Fruit fly (Drosophila melanogaster): ENCODE data around the gene CG14434.
A peak's percentile ranks its signal among the peaks of the same experiment; 100 is the strongest.

CG14434 gene

DNA sequence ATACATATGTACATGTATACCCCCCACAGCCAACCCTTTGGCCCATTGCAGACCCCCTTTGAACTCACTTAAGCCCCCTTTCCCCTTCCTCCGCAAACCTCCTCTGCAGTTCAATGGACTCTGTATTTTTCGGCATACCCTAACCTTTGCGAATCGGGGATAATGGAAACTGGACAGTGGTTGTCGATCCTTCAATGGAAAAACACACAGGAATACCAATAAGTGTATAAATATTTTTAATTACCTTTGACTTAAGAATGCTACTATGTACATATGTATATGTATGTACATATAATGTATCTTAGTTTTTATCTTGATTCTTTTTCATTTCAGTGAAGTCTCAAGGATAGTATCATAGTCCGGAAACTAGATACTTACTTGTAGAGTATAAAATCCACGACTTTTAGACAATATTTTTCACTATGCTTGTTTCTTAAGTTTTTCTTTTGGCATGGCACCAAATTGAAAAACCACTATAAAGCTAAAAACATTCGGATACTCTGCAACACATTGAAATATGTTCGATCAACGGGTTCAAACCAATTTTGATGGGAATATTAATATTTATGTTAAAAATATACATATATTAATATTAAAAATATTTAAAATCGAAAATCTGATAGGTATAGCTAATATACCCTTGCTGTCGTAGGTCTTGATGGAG, 10.5 kb downstream of the CG14434 start (continued):
- TF ChIP-seq CG6175 (GFP tag; IDR thresholded peaks at IDR 0.05) (0 out of 3 replicates have a peak, but pooled peaks have one; percentile 33), CG18619 (GFP tag; optimal IDR thresholded peaks at IDR 0.05) (peak; percentile 67), kni (GFP tag; optimal IDR thresholded peaks at IDR 0.05) (no peak), prd (optimal IDR thresholded peaks at IDR 0.05) (no peak), prd (GFP tag; IDR thresholded peaks at IDR 0.05) (peak; percentile 73), CG13424 (tag; optimal IDR thresholded peaks at IDR 0.05) (peak; percentile 75), CG30020 (tag; optimal IDR thresholded peaks at IDR 0.05) (peak; percentile 4), Ada2b (GFP tag; IDR thresholded peaks at IDR 0.05) (peak; percentile 75), CG17829 (tag; optimal IDR thresholded peaks at IDR 0.05) (peak; percentile 58), Pdp1 (GFP tag; optimal IDR thresholded peaks at IDR 0.05) (no peak), dan (GFP tag; IDR thresholded peaks at IDR 0.05) (no peak), CG4730 (GFP tag; IDR thresholded peaks at IDR 0.05) (peak; percentile 69), ham (GFP tag; IDR thresholded peaks at IDR 0.05) (no peak), Hr39 (optimal IDR thresholded peaks at IDR 0.05) (no peak), CG17568 (GFP tag; optimal IDR thresholded peaks at IDR 0.05) (peak; percentile 47), ftz-f1 (GFP tag; optimal IDR thresholded peaks at IDR 0.05) (no peak), CG4360 (GFP tag; IDR thresholded peaks at IDR 0.05) (no peak; the same call in 1 of the 2 replicates), CG5953 (GFP tag; IDR thresholded peaks at IDR 0.05) (peak; percentile 59), CG7928 (GFP tag; optimal IDR thresholded peaks at IDR 0.05) (no peak), CG13624 (GFP tag; optimal IDR thresholded peaks at IDR 0.05) (no peak), CG5245 (GFP tag; optimal IDR thresholded peaks at IDR 0.05) (peak; percentile 30), jing (GFP tag; optimal IDR thresholded peaks at IDR 0.05) (no peak), Kr (GFP tag; optimal IDR thresholded peaks at IDR 0.05) (no peak), CG1024 (GFP tag; IDR thresholded peaks at IDR 0.05) (peak; percentile 44; the same call in 1 of the 2 replicates), lov (optimal IDR thresholded peaks at IDR 0.05) (no peak), lov (GFP tag; IDR thresholded peaks at IDR 0.05) (peak; percentile 62; the same call in 1 of the 3 replicates), chn (GFP tag; optimal IDR thresholded peaks at IDR 0.05) (no peak), CG3065 (GFP tag; optimal IDR thresholded peaks at IDR 0.05) (no peak), CG7839 (tag; optimal IDR thresholded peaks at IDR 0.05) (peak; percentile 82), BEAF-32 (GFP tag; optimal IDR thresholded peaks at IDR 0.05) (no peak), CG7357 (GFP tag; IDR thresholded peaks at IDR 0.05) (peak; percentile 59; the same call in 2 of the 3 replicates), CG13287 (GFP tag; IDR thresholded peaks at IDR 0.05; ENCODE audit: partially characterized antibody) (no peak), p53 (GFP tag; optimal IDR thresholded peaks at IDR 0.05) (no peak), Fer3 (tag; optimal IDR thresholded peaks at IDR 0.05) (peak; percentile 79), CG2199 (GFP tag; IDR thresholded peaks at IDR 0.05) (no peak), CG2120 (GFP tag; optimal IDR thresholded peaks at IDR 0.05) (peak; percentile 55), Hmx (GFP tag; optimal IDR thresholded peaks at IDR 0.05) (no peak), rib (GFP tag; IDR thresholded peaks at IDR 0.05) (0 out of 2 replicates have a peak, but pooled peaks have one; percentile 17), her (GFP tag; optimal IDR thresholded peaks at IDR 0.05) (no peak), Eip74EF (GFP tag; optimal IDR thresholded peaks at IDR 0.05) (peak in 1 of 2 experiments; percentile 31), D19B (GFP tag; optimal IDR thresholded peaks at IDR 0.05) (peak; percentile 55), CG17361 (GFP tag; IDR thresholded peaks at IDR 0.05) (peak; percentile 72), z (GFP tag; IDR thresholded peaks at IDR 0.05) (no peak), nerfin-1 (tag; optimal IDR thresholded peaks at IDR 0.05) (peak; percentile 2), cad (GFP tag; optimal IDR thresholded peaks at IDR 0.05) (no peak), jumu (GFP tag; optimal IDR thresholded peaks at IDR 0.05) (no peak), CG17612 (GFP tag; IDR thresholded peaks at IDR 0.05) (0 out of 2 replicates have a peak, but pooled peaks have one; percentile 9), bcd (GFP tag; optimal IDR thresholded peaks at IDR 0.05) (peak; percentile 77), MBD-R2 (GFP tag; IDR thresholded peaks at IDR 0.05) (peak; percentile 41; the same call in 1 of the 2 replicates), cas (GFP tag; IDR thresholded peaks at IDR 0.05) (0 out of 2 replicates have a peak, but pooled peaks have one; percentile 45), CG8281 (tag; optimal IDR thresholded peaks at IDR 0.05) (peak; percentile 17)
